Worm (Caenorhabditis elegans) whole organism, L2 larva: ENCODE measurements around the gene nduv-3.

Source experiments
- F13H6.1 ChIP-seq: sonication (generic microtip); optimal IDR thresholded peaks from 2 replicates; lab custom pipeline; 2016; ENCODE audit warnings: missing genetic modification characterization, missing compliant biosample characterization
- R02D3.7 ChIP-seq: fragments of 150-350 bp; optimal IDR thresholded peaks from 2 replicates; lab custom pipeline; 2014; ENCODE audit warnings: missing biosample characterization, missing genetic modification characterization
- lin-39 ChIP-seq: fragments of 150-350 bp; optimal IDR thresholded peaks from 2 replicates; lab custom pipeline; 2014; ENCODE audit warnings: missing biosample characterization, missing genetic modification reagents, missing genetic modification characterization

DNA sequence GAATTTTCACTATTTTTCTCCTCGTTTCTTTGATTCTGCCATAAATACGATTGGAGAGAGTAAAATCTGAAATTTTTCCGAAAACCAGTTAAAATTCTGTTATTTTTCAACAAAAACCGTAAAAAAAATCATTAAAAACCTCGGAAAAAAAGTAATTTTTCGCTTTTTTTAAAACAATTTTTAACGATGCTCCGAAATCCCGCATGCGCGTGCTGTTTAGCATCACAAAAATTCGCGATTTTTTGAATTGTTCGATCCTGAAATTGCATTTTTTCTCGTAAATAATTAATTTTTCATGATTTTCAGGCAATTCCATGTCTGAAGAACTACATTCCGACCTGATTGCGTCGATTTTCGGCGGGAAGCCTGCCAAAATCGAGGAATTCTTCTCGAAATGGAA, 1.6 kb downstream of the nduv-3 start, which contains the start of gene ric-8:
- TF ChIP-seq lin-39 (tag; lab: Kevin White, UChicago) (no peak), F13H6.1 (tag; lab: Kevin White, UChicago) (no peak), R02D3.7 (tag; lab: Kevin White, UChicago) (no peak)
